Fruit fly (Drosophila melanogaster) whole organism, embryonic: Measurements from ENCODE around the gene UQCR-C2.

Source experiments
- ATbp ChIP-seq: fragments of 200-800 bp; sonication (Bioruptor generic); optimal IDR thresholded peaks from 2 replicates; lab custom pipeline; 2017; ENCODE audit warnings: missing biosample characterization, mild to moderate bottlenecking, missing genetic modification characterization, missing genetic modification reagents
- Abd-B ChIP-seq: fragments of 200-800 bp; sonication (Bioruptor generic); optimal IDR thresholded peaks from 2 replicates; lab custom pipeline; 2018; ENCODE audit warnings: missing biosample characterization, mild to moderate bottlenecking, missing genetic modification characterization, moderate library complexity
- CG12071 ChIP-seq: fragments of 200-800 bp; sonication (Bioruptor generic); optimal IDR thresholded peaks from 3 replicates; lab custom pipeline; 2018; ENCODE audit warnings: missing biosample characterization, mild to moderate bottlenecking, missing genetic modification characterization
- CG12299 ChIP-seq: fragments of 200-800 bp; sonication (Bioruptor generic); optimal IDR thresholded peaks from 2 replicates; lab custom pipeline; 2018; ENCODE audit warnings: missing biosample characterization, mild to moderate bottlenecking, missing genetic modification characterization
- CG13775 ChIP-seq: fragments of 200-800 bp; sonication (Bioruptor generic); optimal IDR thresholded peaks from 3 replicates; lab custom pipeline; 2017; ENCODE audit warnings: missing biosample characterization, mild to moderate bottlenecking, missing genetic modification characterization
- CG14014 ChIP-seq: fragments of 200-800 bp; sonication (Bioruptor generic); IDR thresholded peaks from 2 replicates; pipeline ENCODE4 v1.3.6; 2022; ENCODE audit warnings: missing biosample characterization, missing genetic modification characterization
- CG15269 ChIP-seq: fragments of 200-800 bp; sonication (Bioruptor generic); optimal IDR thresholded peaks from 2 replicates; lab custom pipeline; 2018; ENCODE audit warnings: missing biosample characterization, mild to moderate bottlenecking, missing genetic modification characterization, moderate library complexity
- CG15696 ChIP-seq: fragments of 200-800 bp; sonication (Bioruptor generic); optimal IDR thresholded peaks from 2 replicates; lab custom pipeline; 2019; ENCODE audit warnings: missing biosample characterization, mild to moderate bottlenecking, missing genetic modification characterization, moderate library complexity
- CG1647 ChIP-seq: fragments of 200-800 bp; sonication (Bioruptor generic); optimal IDR thresholded peaks from 3 replicates; lab custom pipeline; 2016; ENCODE audit warnings: missing biosample characterization, missing genetic modification characterization
- CG18476 ChIP-seq: fragments of 200-800 bp; sonication (Bioruptor generic); optimal IDR thresholded peaks from 2 replicates; lab custom pipeline; 2016; ENCODE audit warnings: missing biosample characterization, mild to moderate bottlenecking, missing genetic modification characterization
- CG2116 ChIP-seq: fragments of 200-800 bp; sonication (Bioruptor generic); optimal IDR thresholded peaks from 3 replicates; lab custom pipeline; 2018; ENCODE audit warnings: missing biosample characterization, mild to moderate bottlenecking, missing genetic modification characterization
- CG2199 ChIP-seq: fragments of 200-800 bp; sonication (Bioruptor generic); IDR thresholded peaks from 3 replicates; pipeline ENCODE4 v1.3.6; 2022; ENCODE audit warnings: missing biosample characterization, missing genetic modification characterization
- CG30403 ChIP-seq: fragments of 200-800 bp; sonication (Bioruptor generic); optimal IDR thresholded peaks from 3 replicates; lab custom pipeline; 2016; ENCODE audit warnings: missing biosample characterization, missing genetic modification characterization
- CG31365 ChIP-seq: fragments of 200-800 bp; sonication (Bioruptor generic); optimal IDR thresholded peaks from 2 replicates; lab custom pipeline; 2018; ENCODE audit warnings: missing biosample characterization, mild to moderate bottlenecking, missing genetic modification characterization
- CG5953 ChIP-seq: fragments of 200-800 bp; sonication (Bioruptor generic); IDR thresholded peaks from 2 replicates; pipeline ENCODE4 v1.3.6; 2022; ENCODE audit warnings: missing biosample characterization, missing genetic modification characterization
- CG6791 ChIP-seq: fragments of 200-800 bp; sonication (Bioruptor generic); IDR thresholded peaks from 3 replicates; pipeline ENCODE4 v1.3.6; 2022; ENCODE audit warnings: missing biosample characterization, missing genetic modification characterization; ENCODE audit not compliant: partially characterized antibody
- CG7357 ChIP-seq: fragments of 200-800 bp; sonication (Bioruptor generic); IDR thresholded peaks from 3 replicates; pipeline ENCODE4 v1.3.6; 2022; ENCODE audit warnings: missing biosample characterization, missing genetic modification characterization
- CG9817 ChIP-seq: fragments of 200-800 bp; sonication (Bioruptor generic); optimal IDR thresholded peaks from 2 replicates; lab custom pipeline; 2018; ENCODE audit warnings: missing biosample characterization, mild to moderate bottlenecking, missing genetic modification characterization, moderate library complexity
- CG9876 ChIP-seq: fragments of 200-800 bp; sonication (Bioruptor generic); optimal IDR thresholded peaks from 2 replicates; lab custom pipeline; 2016; ENCODE audit warnings: missing biosample characterization, missing genetic modification characterization
- CoRest ChIP-seq: fragments of 200-800 bp; sonication (Bioruptor generic); optimal IDR thresholded peaks from 3 replicates; lab custom pipeline; 2018; ENCODE audit warnings: missing biosample characterization, mild to moderate bottlenecking, missing genetic modification characterization, moderate library complexity
- Dp ChIP-seq: fragments of 200-800 bp; sonication (Bioruptor generic); optimal IDR thresholded peaks from 2 replicates; lab custom pipeline; 2018; ENCODE audit warnings: missing biosample characterization, mild to moderate bottlenecking, missing genetic modification characterization, moderate library complexity
- E2f1 ChIP-seq: fragments of 200-800 bp; sonication (Bioruptor generic); IDR thresholded peaks from 2 replicates; pipeline ENCODE4 v1.3.6; 2022; ENCODE audit warnings: missing biosample characterization, missing genetic modification characterization
- H15 ChIP-seq: fragments of 200-800 bp; sonication (Bioruptor generic); IDR thresholded peaks from 3 replicates; pipeline ENCODE4 v1.3.6; 2022; ENCODE audit warnings: missing biosample characterization, missing genetic modification characterization
- Hey ChIP-seq: fragments of 200-800 bp; sonication (Bioruptor generic); optimal IDR thresholded peaks from 3 replicates; lab custom pipeline; 2018; ENCODE audit warnings: missing biosample characterization, mild to moderate bottlenecking, missing genetic modification characterization
- HmgD ChIP-seq: fragments of 200-800 bp; sonication (Bioruptor generic); optimal IDR thresholded peaks from 3 replicates; lab custom pipeline; 2016; ENCODE audit warnings: missing biosample characterization, missing genetic modification characterization
- Hr51 ChIP-seq, 2 experiments: fragments of 200-800 bp; sonication (Bioruptor generic); optimal IDR thresholded peaks; 2 replicates in 1 of 2; 3 replicates in 1 of 2; lab custom pipeline; 2016 to 2018; ENCODE audit warnings: missing biosample characterization in 2 of 2, missing genetic modification characterization in 2 of 2, mild to moderate bottlenecking in 1 of 2, moderate library complexity in 1 of 2
- Kr ChIP-seq: fragments of 200-800 bp; sonication (Bioruptor generic); optimal IDR thresholded peaks from 2 replicates; lab custom pipeline; 2017; ENCODE audit warnings: missing biosample characterization, mild to moderate bottlenecking, missing genetic modification characterization
- Med ChIP-seq: fragments of 200-800 bp; sonication (Bioruptor generic); peaks from one replicate; lab custom pipeline; 2016; ENCODE audit warnings: missing biosample characterization, missing genetic modification characterization, mild to moderate bottlenecking, inconsistent platforms, moderate library complexity
- Meics ChIP-seq: fragments of 200-800 bp; sonication (Bioruptor generic); optimal IDR thresholded peaks from 2 replicates; lab custom pipeline; 2017; ENCODE audit warnings: missing biosample characterization, mild to moderate bottlenecking, missing genetic modification characterization
- NK7.1 ChIP-seq: fragments of 200-800 bp; sonication (Bioruptor generic); optimal IDR thresholded peaks from 3 replicates; lab custom pipeline; 2016; ENCODE audit warnings: missing biosample characterization, missing genetic modification characterization
- Sry-β ChIP-seq: fragments of 200-800 bp; sonication (Bioruptor generic); optimal IDR thresholded peaks from 2 replicates; lab custom pipeline; 2018; ENCODE audit warnings: missing biosample characterization, mild to moderate bottlenecking, missing genetic modification characterization, moderate library complexity
- Vsx1 ChIP-seq: fragments of 200-800 bp; sonication (Bioruptor generic); optimal IDR thresholded peaks from 2 replicates; lab custom pipeline; 2017; ENCODE audit warnings: missing biosample characterization, mild to moderate bottlenecking, missing genetic modification characterization, missing genetic modification reagents
- Xrp1 ChIP-seq: fragments of 200-800 bp; sonication (Bioruptor generic); IDR thresholded peaks from 2 replicates; pipeline ENCODE4 v1.3.6; 2022; ENCODE audit warnings: missing biosample characterization, missing genetic modification characterization
- ara ChIP-seq: fragments of 200-800 bp; sonication (Bioruptor generic); IDR thresholded peaks from 2 replicates; pipeline ENCODE4 v1.3.6; 2022; ENCODE audit warnings: missing biosample characterization, missing genetic modification characterization
- bab2 ChIP-seq: fragments of 200-800 bp; sonication (Bioruptor generic); optimal IDR thresholded peaks from 2 replicates; lab custom pipeline; 2016; ENCODE audit warnings: missing biosample characterization, missing genetic modification characterization
- bowl ChIP-seq: fragments of 200-800 bp; sonication (Bioruptor generic); IDR thresholded peaks from 2 replicates; pipeline ENCODE4 v1.3.6; 2022; ENCODE audit warnings: missing biosample characterization, missing genetic modification characterization
- cg ChIP-seq: fragments of 200-800 bp; sonication (Bioruptor generic); optimal IDR thresholded peaks from 3 replicates; lab custom pipeline; 2019; ENCODE audit warnings: missing biosample characterization, mild to moderate bottlenecking, missing genetic modification characterization, moderate library complexity
- dysf ChIP-seq: fragments of 200-800 bp; sonication (Bioruptor generic); IDR thresholded peaks from 3 replicates; pipeline ENCODE4 v1.3.6; 2022; ENCODE audit warnings: missing biosample characterization, missing genetic modification characterization
- ewg ChIP-seq: fragments of 200-800 bp; sonication (Bioruptor generic); optimal IDR thresholded peaks from 3 replicates; lab custom pipeline; 2017; ENCODE audit warnings: mild to moderate bottlenecking, missing biosample characterization, missing genetic modification reagents, missing genetic modification characterization
- fru ChIP-seq: fragments of >200 bp; optimal IDR thresholded peaks from 2 replicates; lab custom pipeline; 2017
- knrl ChIP-seq: fragments of 200-800 bp; sonication (Bioruptor generic); IDR thresholded peaks from 3 replicates; pipeline ENCODE4 v1.3.6; 2022; ENCODE audit warnings: missing biosample characterization, missing genetic modification characterization; ENCODE audit not compliant: partially characterized antibody
- org-1 ChIP-seq: fragments of 200-800 bp; sonication (Bioruptor generic); optimal IDR thresholded peaks from 2 replicates; lab custom pipeline; 2017; ENCODE audit warnings: missing biosample characterization, missing genetic modification characterization
- phol ChIP-seq: fragments of 200-800 bp; sonication (Bioruptor generic); optimal IDR thresholded peaks from 3 replicates; lab custom pipeline; 2018; ENCODE audit warnings: missing biosample characterization, mild to moderate bottlenecking, missing genetic modification characterization, moderate library complexity
- pum ChIP-seq: fragments of 200-800 bp; sonication (Bioruptor generic); optimal IDR thresholded peaks from 2 replicates; lab custom pipeline; 2016; ENCODE audit warnings: missing biosample characterization, missing genetic modification characterization
- sens-2 ChIP-seq: fragments of 200-800 bp; sonication (Bioruptor generic); IDR thresholded peaks from 2 replicates; pipeline ENCODE4 v1.3.6; 2022; ENCODE audit warnings: missing biosample characterization, missing genetic modification characterization
- sisA ChIP-seq: fragments of 200-800 bp; sonication (Bioruptor generic); IDR thresholded peaks from 2 replicates; pipeline ENCODE4 v1.3.6; 2022; ENCODE audit warnings: missing biosample characterization, missing genetic modification characterization
- ssp ChIP-seq: fragments of 200-800 bp; sonication (Bioruptor generic); IDR thresholded peaks from 2 replicates; pipeline ENCODE4 v1.3.6; 2022; ENCODE audit warnings: missing biosample characterization, missing genetic modification characterization
- tio ChIP-seq: fragments of 200-800 bp; sonication (Bioruptor generic); optimal IDR thresholded peaks from 2 replicates; lab custom pipeline; 2017; ENCODE audit warnings: missing biosample characterization, missing genetic modification characterization, inconsistent platforms
- trh ChIP-seq: fragments of 200-800 bp; sonication (Bioruptor generic); optimal IDR thresholded peaks from 2 replicates; lab custom pipeline; 2016; ENCODE audit warnings: missing biosample characterization, missing genetic modification characterization
- usp ChIP-seq: fragments of >200 bp; optimal IDR thresholded peaks from 2 replicates; lab custom pipeline; 2017; ENCODE audit warnings: missing biosample characterization, missing genetic modification characterization
- zf30C ChIP-seq: fragments of 200-800 bp; sonication (Bioruptor generic); optimal IDR thresholded peaks from 3 replicates; lab custom pipeline; 2018; ENCODE audit warnings: missing biosample characterization, mild to moderate bottlenecking, missing genetic modification characterization

Gene UQCR-C2

dm6 chr3L:16612152-16612551, 28.2 kb downstream of the UQCR-C2 start, which contains the start of gene CG4101 (continued):
- TF ChIP-seq CG7357 (GFP tag; lab: Robert Waterston, UW) (0 out of 3 replicates have a peak, but pooled peaks have one; percentile 30), fru (lab: Kevin White, UChicago) (no peak), bowl (GFP tag; lab: Robert Waterston, UW) (no peak), E2f1 (peak; percentile 67), zf30C (GFP tag; lab: Kevin White, UChicago) (no peak), Meics (GFP tag; lab: Kevin White, UChicago) (peak; percentile 69), dysf (GFP tag; lab: Robert Waterston, UW) (peak; percentile 78), CG2199 (GFP tag; lab: Robert Waterston, UW) (no peak), CG12299 (peak; percentile 79), CG15269 (tag; lab: Kevin White, UChicago) (peak; percentile 82), Kr (no peak), knrl (GFP tag; lab: Robert Waterston, UW) (peak; percentile 80), ATbp (GFP tag; lab: Kevin White, UChicago) (peak; percentile 48), cg (no peak), CG18476 (peak; percentile 72), Xrp1 (GFP tag; lab: Robert Waterston, UW) (peak; percentile 85), Dp (GFP tag; lab: Kevin White, UChicago) (peak; percentile 39), bab2 (GFP tag; lab: Kevin White, UChicago) (peak; percentile 77), tio (GFP tag; lab: Kevin White, UChicago) (no peak), sisA (GFP tag; lab: Robert Waterston, UW) (peak; percentile 72), CG13775 (GFP tag; lab: Kevin White, UChicago) (peak; percentile 77), H15 (peak; percentile 58; the same call in 1 of the 3 replicates), CG31365 (tag; lab: Kevin White, UChicago) (peak; percentile 20), CG30403 (GFP tag; lab: Kevin White, UChicago) (peak; percentile 91), CG12071 (peak; percentile 15), ewg (peak; percentile 49), CG9817 (tag; lab: Kevin White, UChicago) (peak; percentile 91), Sry-β (GFP tag; lab: Kevin White, UChicago) (no peak), Vsx1 (GFP tag; lab: Kevin White, UChicago) (peak; percentile 11), CG14014 (peak; percentile 84), CoRest (tag; lab: Kevin White, UChicago) (peak; percentile 85), Med (GFP tag; lab: Kevin White, UChicago) (peak; percentile 95), CG2116 (GFP tag; lab: Kevin White, UChicago) (peak; percentile 79), usp (GFP tag; lab: Kevin White, UChicago) (no peak), HmgD (peak; percentile 35), Hr51 (GFP tag; optimal IDR thresholded peaks at IDR 0.05; lab: Kevin White, UChicago) (peak; percentile 76 to 78), NK7.1 (GFP tag; lab: Kevin White, UChicago) (peak; percentile 11), CG1647 (GFP tag; lab: Kevin White, UChicago) (peak; percentile 55), sens-2 (GFP tag; lab: Robert Waterston, UW) (peak; percentile 60; the same call in 1 of the 2 replicates), org-1 (GFP tag; lab: Kevin White, UChicago) (no peak), pum (GFP tag; lab: Kevin White, UChicago) (peak; percentile 65), trh (GFP tag; lab: Kevin White, UChicago) (peak; percentile 34), CG9876 (GFP tag; lab: Kevin White, UChicago) (peak; percentile 68), CG15696 (tag; lab: Kevin White, UChicago) (peak; percentile 84), ssp (GFP tag; lab: Robert Waterston, UW) (peak; percentile 57), Hey (tag; lab: Kevin White, UChicago) (peak; percentile 35), Abd-B (GFP tag; lab: Kevin White, UChicago) (peak; percentile 75), CG6791 (peak; percentile 52; the same call in 1 of the 3 replicates), CG5953 (GFP tag; lab: Robert Waterston, UW) (no peak), ara (GFP tag; lab: Robert Waterston, UW) (no peak; the same call in 1 of the 2 replicates), phol (tag; lab: Kevin White, UChicago) (peak; percentile 85)
